Fruit fly (Drosophila melanogaster) whole organism, embryonic: Measurements from ENCODE around the gene MSAmiP.
A peak's percentile ranks its signal among the peaks of the same experiment; 100 is the strongest.

Experiments
- Abd-B ChIP-seq: fragments of 200-800 bp; sonication (Bioruptor generic); optimal IDR thresholded peaks from 2 replicates; lab custom pipeline; 2018; ENCODE audit warnings: missing biosample characterization, mild to moderate bottlenecking, missing genetic modification characterization, moderate library complexity
- B-H1 ChIP-seq: fragments of 200-800 bp; sonication (Bioruptor generic); IDR thresholded peaks from 3 replicates; pipeline ENCODE4 v1.3.6; 2022; ENCODE audit warnings: missing biosample characterization, missing genetic modification characterization
- B-H2 ChIP-seq: fragments of 200-800 bp; sonication (Bioruptor generic); optimal IDR thresholded peaks from 2 replicates; lab custom pipeline; 2018; ENCODE audit warnings: missing biosample characterization, mild to moderate bottlenecking, missing genetic modification characterization
- CG10209 ChIP-seq: fragments of 200-800 bp; sonication (Bioruptor generic); optimal IDR thresholded peaks from 3 replicates; lab custom pipeline; 2017; ENCODE audit warnings: missing biosample characterization, mild to moderate bottlenecking, missing genetic modification characterization, missing genetic modification reagents
- CG10431 ChIP-seq: fragments of 200-800 bp; sonication (Bioruptor generic); optimal IDR thresholded peaks from 3 replicates; lab custom pipeline; 2018; ENCODE audit warnings: missing biosample characterization, mild to moderate bottlenecking, missing genetic modification characterization
- CG12155 ChIP-seq: fragments of 200-800 bp; sonication (Bioruptor generic); optimal IDR thresholded peaks from 3 replicates; lab custom pipeline; 2016; ENCODE audit warnings: missing biosample characterization, missing genetic modification characterization
- CG12299 ChIP-seq: fragments of 200-800 bp; sonication (Bioruptor generic); optimal IDR thresholded peaks from 2 replicates; lab custom pipeline; 2018; ENCODE audit warnings: missing biosample characterization, mild to moderate bottlenecking, missing genetic modification characterization
- CG13287 ChIP-seq: fragments of 200-800 bp; sonication (Bioruptor generic); IDR thresholded peaks from 2 replicates; pipeline ENCODE4 v1.3.6; 2022; ENCODE audit warnings: missing biosample characterization, missing genetic modification characterization; ENCODE audit not compliant: partially characterized antibody
- CG14860 ChIP-seq: fragments of 200-800 bp; sonication (Bioruptor generic); IDR thresholded peaks from 3 replicates; pipeline ENCODE4 v1.3.6; 2022; ENCODE audit warnings: missing biosample characterization, missing genetic modification characterization; ENCODE audit not compliant: partially characterized antibody
- CG14965 ChIP-seq: fragments of 200-800 bp; sonication (Bioruptor generic); optimal IDR thresholded peaks from 2 replicates; lab custom pipeline; 2016; ENCODE audit warnings: missing biosample characterization, missing genetic modification characterization, borderline replicate concordance
- CG1602 ChIP-seq: fragments of 200-800 bp; sonication (Bioruptor generic); optimal IDR thresholded peaks from 3 replicates; lab custom pipeline; 2016; ENCODE audit warnings: missing biosample characterization, missing genetic modification characterization
- CG1647 ChIP-seq: fragments of 200-800 bp; sonication (Bioruptor generic); optimal IDR thresholded peaks from 3 replicates; lab custom pipeline; 2016; ENCODE audit warnings: missing biosample characterization, missing genetic modification characterization
- CG17802 ChIP-seq: fragments of 200-800 bp; sonication (Bioruptor generic); optimal IDR thresholded peaks from 2 replicates; lab custom pipeline; 2018; ENCODE audit warnings: missing biosample characterization, mild to moderate bottlenecking, missing genetic modification characterization, moderate library complexity
- CG2678 ChIP-seq: fragments of 200-800 bp; sonication (Bioruptor generic); optimal IDR thresholded peaks from 3 replicates; lab custom pipeline; 2019; ENCODE audit warnings: missing biosample characterization, mild to moderate bottlenecking, missing genetic modification characterization, moderate library complexity
- CG2889 ChIP-seq: fragments of 200-800 bp; sonication (Bioruptor generic); IDR thresholded peaks from 3 replicates; pipeline ENCODE4 v1.3.6; 2022; ENCODE audit warnings: missing biosample characterization, missing genetic modification characterization
- CG31224 ChIP-seq: fragments of 200-800 bp; sonication (Bioruptor generic); IDR thresholded peaks from 2 replicates; pipeline ENCODE4 v1.3.6; 2022; ENCODE audit warnings: missing biosample characterization, missing genetic modification characterization
- CG3281 ChIP-seq: fragments of 200-800 bp; sonication (Bioruptor generic); optimal IDR thresholded peaks from 3 replicates; lab custom pipeline; 2017; ENCODE audit warnings: missing biosample characterization, mild to moderate bottlenecking, missing genetic modification characterization
- CG3407 ChIP-seq: fragments of 200-800 bp; sonication (Bioruptor generic); optimal IDR thresholded peaks from 2 replicates; lab custom pipeline; 2018; ENCODE audit warnings: missing biosample characterization, mild to moderate bottlenecking, missing genetic modification characterization
- CG34224 ChIP-seq: fragments of 200-800 bp; sonication (Bioruptor generic); IDR thresholded peaks from 3 replicates; pipeline ENCODE4 v1.3.6; 2022; ENCODE audit warnings: missing biosample characterization, missing genetic modification characterization; ENCODE audit not compliant: partially characterized antibody
- CG3838 ChIP-seq: fragments of 200-800 bp; sonication (Bioruptor generic); optimal IDR thresholded peaks from 3 replicates; lab custom pipeline; 2016; ENCODE audit warnings: missing biosample characterization, missing genetic modification characterization
- CG6272 ChIP-seq: fragments of 200-800 bp; sonication (Bioruptor generic); IDR thresholded peaks from 2 replicates; pipeline ENCODE4 v1.3.6; 2022; ENCODE audit warnings: missing biosample characterization, missing genetic modification characterization
- CG8281 ChIP-seq: fragments of 200-800 bp; sonication (Bioruptor generic); optimal IDR thresholded peaks from 2 replicates; lab custom pipeline; 2018; ENCODE audit warnings: missing biosample characterization, mild to moderate bottlenecking, missing genetic modification characterization, moderate library complexity
- CG8290 ChIP-seq, 3 experiments: fragments of 200-800 bp; sonication (Bioruptor generic); optimal IDR thresholded peaks; 2 replicates each; lab custom pipeline; 2016 to 2019; ENCODE audit warnings: missing biosample characterization in 3 of 3, missing genetic modification characterization in 3 of 3, mild to moderate bottlenecking in 2 of 3, moderate library complexity in 1 of 3
- CG9609 ChIP-seq: fragments of 200-800 bp; sonication (Bioruptor generic); optimal IDR thresholded peaks from 3 replicates; lab custom pipeline; 2016; ENCODE audit warnings: missing biosample characterization, missing genetic modification characterization
- CG9932 ChIP-seq: fragments of 200-800 bp; sonication (Bioruptor generic); IDR thresholded peaks from 2 replicates; pipeline ENCODE4 v1.3.6; 2022; ENCODE audit warnings: missing biosample characterization, missing genetic modification characterization
- CrebB ChIP-seq: fragments of 200-800 bp; sonication (Bioruptor generic); optimal IDR thresholded peaks from 3 replicates; lab custom pipeline; 2018; ENCODE audit warnings: missing biosample characterization, mild to moderate bottlenecking, missing genetic modification characterization
- H15 ChIP-seq: fragments of 200-800 bp; sonication (Bioruptor generic); IDR thresholded peaks from 3 replicates; pipeline ENCODE4 v1.3.6; 2022; ENCODE audit warnings: missing biosample characterization, missing genetic modification characterization
- HLHmδ ChIP-seq: fragments of 200-800 bp; sonication (Bioruptor generic); optimal IDR thresholded peaks from 2 replicates; lab custom pipeline; 2018; ENCODE audit warnings: missing biosample characterization, mild to moderate bottlenecking, missing genetic modification characterization, moderate library complexity
- Neu2 ChIP-seq: fragments of 200-800 bp; sonication (Bioruptor generic); optimal IDR thresholded peaks from 3 replicates; lab custom pipeline; 2016; ENCODE audit warnings: missing biosample characterization, missing genetic modification characterization, borderline replicate concordance
- Sin3A ChIP-seq: fragments of >200 bp; optimal IDR thresholded peaks from 2 replicates; lab custom pipeline; 2018
- Stat92E ChIP-seq, 3 experiments: fragments of >200 bp in 2 of 3; fragments of 200-800 bp in 1 of 3; sonication (Bioruptor generic) in 1 of 3; optimal IDR thresholded peaks; 2 replicates each; lab custom pipeline; 2017 to 2019; ENCODE audit warnings: missing biosample characterization in 3 of 3, missing genetic modification characterization in 3 of 3, mild to moderate bottlenecking in 1 of 3, moderate library complexity in 1 of 3
- Xrp1 ChIP-seq: fragments of 200-800 bp; sonication (Bioruptor generic); IDR thresholded peaks from 2 replicates; pipeline ENCODE4 v1.3.6; 2022; ENCODE audit warnings: missing biosample characterization, missing genetic modification characterization
- esg ChIP-seq: fragments of 200-800 bp; sonication (Bioruptor generic); conservative IDR thresholded peaks from 2 replicates; pipeline ENCODE4 v1.3.6; 2022; ENCODE audit warnings: missing biosample characterization, missing genetic modification characterization
- fu2 ChIP-seq: fragments of 200-800 bp; sonication (Bioruptor generic); optimal IDR thresholded peaks from 2 replicates; lab custom pipeline; 2016; ENCODE audit warnings: missing biosample characterization, missing genetic modification characterization
- gsb ChIP-seq: fragments of 200-800 bp; sonication (Bioruptor generic); IDR thresholded peaks from 2 replicates; pipeline ENCODE4 v1.3.6; 2022; ENCODE audit warnings: missing biosample characterization, missing genetic modification characterization
- ham ChIP-seq: fragments of 200-800 bp; sonication (Bioruptor generic); IDR thresholded peaks from 2 replicates; pipeline ENCODE4 v1.3.6; 2022; ENCODE audit warnings: missing biosample characterization, missing genetic modification characterization
- insv ChIP-seq, 2 experiments: fragments of 200-800 bp; sonication (Bioruptor generic); optimal IDR thresholded peaks; 3 replicates each; lab custom pipeline; 2016 to 2018; ENCODE audit warnings: missing biosample characterization in 2 of 2, missing genetic modification characterization in 2 of 2
- mam ChIP-seq: fragments of 200-800 bp; sonication (Bioruptor generic); optimal IDR thresholded peaks from 3 replicates; lab custom pipeline; 2016; ENCODE audit warnings: missing biosample characterization, missing genetic modification characterization
- pb ChIP-seq: fragments of 200-800 bp; sonication (Bioruptor generic); optimal IDR thresholded peaks from 3 replicates; lab custom pipeline; 2016; ENCODE audit warnings: missing biosample characterization, missing genetic modification characterization
- pfk ChIP-seq: fragments of 200-800 bp; sonication (Bioruptor generic); optimal IDR thresholded peaks from 2 replicates; lab custom pipeline; 2018; ENCODE audit warnings: missing biosample characterization, mild to moderate bottlenecking, missing genetic modification characterization, moderate library complexity
- psq ChIP-seq: fragments of 200-800 bp; sonication (Bioruptor generic); optimal IDR thresholded peaks from 2 replicates; lab custom pipeline; 2017; ENCODE audit warnings: missing biosample characterization, missing genetic modification characterization
- run ChIP-seq: fragments of 200-800 bp; sonication (Bioruptor generic); optimal IDR thresholded peaks from 3 replicates; lab custom pipeline; 2018; ENCODE audit warnings: missing biosample characterization, mild to moderate bottlenecking, missing genetic modification characterization
- salm ChIP-seq: fragments of 200-800 bp; sonication (Bioruptor generic); optimal IDR thresholded peaks from 2 replicates; lab custom pipeline; 2018; ENCODE audit warnings: missing biosample characterization, mild to moderate bottlenecking, missing genetic modification characterization
- sd ChIP-seq: fragments of 200-800 bp; sonication (Bioruptor generic); optimal IDR thresholded peaks from 3 replicates; lab custom pipeline; 2018; ENCODE audit warnings: missing biosample characterization, mild to moderate bottlenecking, missing genetic modification characterization, moderate library complexity
- sima ChIP-seq: fragments of 200-800 bp; sonication (Bioruptor generic); optimal IDR thresholded peaks from 2 replicates; lab custom pipeline; 2016; ENCODE audit warnings: missing biosample characterization, missing genetic modification characterization
- slbo ChIP-seq: fragments of 200-800 bp; sonication (Bioruptor generic); IDR thresholded peaks from 2 replicates; pipeline ENCODE4 v1.3.6; 2022; ENCODE audit warnings: missing biosample characterization, missing genetic modification characterization
- tna ChIP-seq: fragments of 200-800 bp; sonication (Bioruptor generic); IDR thresholded peaks from 2 replicates; pipeline ENCODE4 v1.3.6; 2022; ENCODE audit warnings: missing biosample characterization, missing genetic modification characterization; ENCODE audit not compliant: partially characterized antibody
- zf30C ChIP-seq: fragments of 200-800 bp; sonication (Bioruptor generic); optimal IDR thresholded peaks from 3 replicates; lab custom pipeline; 2018; ENCODE audit warnings: missing biosample characterization, mild to moderate bottlenecking, missing genetic modification characterization

The MSAmiP gene

dm6 chr3R:16857029-16858027 lies 38.8 kb downstream of the MSAmiP start (continued):
- no peak for TF ChIP-seq CG8290 (GFP tag; optimal IDR thresholded peaks at IDR 0.05; lab: Kevin White, UChicago)
- no peak for TF ChIP-seq CG8290 (tag; optimal IDR thresholded peaks at IDR 0.05; lab: Kevin White, UChicago)
- TF ChIP-seq CG17802 (tag; lab: Kevin White, UChicago): no peak
- TF ChIP-seq CG2678 (tag; lab: Kevin White, UChicago): no peak
- no peak for TF ChIP-seq B-H1
- TF ChIP-seq Sin3A (lab: Kevin White, UChicago): no peak
- TF ChIP-seq Abd-B (GFP tag; lab: Kevin White, UChicago): no peak
- no peak for TF ChIP-seq CG3838 (GFP tag; lab: Kevin White, UChicago)
- TF ChIP-seq CG14965 (GFP tag; lab: Kevin White, UChicago): no peak
- TF ChIP-seq CG1602 (GFP tag; lab: Kevin White, UChicago): peak; percentile 30
- no peak for TF ChIP-seq CrebB (tag; lab: Kevin White, UChicago)
- no peak for TF ChIP-seq Stat92E (GFP tag; optimal IDR thresholded peaks at IDR 0.05; lab: Kevin White, UChicago)
- TF ChIP-seq CG31224 (GFP tag; lab: Robert Waterston, UW): no peak
- TF ChIP-seq mam (GFP tag; lab: Kevin White, UChicago): no peak
- no peak for TF ChIP-seq CG3281 (GFP tag; lab: Kevin White, UChicago)
- TF ChIP-seq CG2889 (GFP tag; lab: Robert Waterston, UW): no peak
- no peak for TF ChIP-seq tna (GFP tag; lab: Robert Waterston, UW)
- TF ChIP-seq CG1647 (GFP tag; lab: Kevin White, UChicago): no peak
- TF ChIP-seq CG12155 (GFP tag; lab: Kevin White, UChicago): no peak
- TF ChIP-seq CG13287: peak; percentile 8; the same call in 1 of the 2 replicates
- no peak for TF ChIP-seq Neu2
- TF ChIP-seq CG10209 (GFP tag; lab: Kevin White, UChicago): no peak
- TF ChIP-seq salm (tag; lab: Kevin White, UChicago): no peak
- no peak; the same call in 1 of the 2 replicates for TF ChIP-seq Xrp1
- no peak for TF ChIP-seq esg (GFP tag; lab: Robert Waterston, UW)
- no peak for TF ChIP-seq pb (GFP tag; lab: Kevin White, UChicago)
- TF ChIP-seq sd: peak; percentile 49
- TF ChIP-seq CG9932 (GFP tag; lab: Robert Waterston, UW): no peak
- TF ChIP-seq insv (GFP tag; optimal IDR thresholded peaks at IDR 0.05; lab: Kevin White, UChicago): peak; percentile 16 to 96
- no peak for TF ChIP-seq H15 (GFP tag; lab: Robert Waterston, UW)
- TF ChIP-seq ham (GFP tag; lab: Robert Waterston, UW): no peak
- TF ChIP-seq CG3407: no peak
- no peak for TF ChIP-seq CG14860 (GFP tag; lab: Robert Waterston, UW)
- no peak for TF ChIP-seq CG6272 (GFP tag; lab: Robert Waterston, UW)
- TF ChIP-seq gsb: no peak
- 0 out of 2 replicates have a peak, but pooled peaks have one; percentile 8 for TF ChIP-seq slbo (GFP tag; lab: Robert Waterston, UW)
- TF ChIP-seq CG8281 (tag; lab: Kevin White, UChicago): peak; percentile 50
- TF ChIP-seq CG10431 (GFP tag; lab: Kevin White, UChicago): no peak
- no peak for TF ChIP-seq HLHmδ
- no peak for TF ChIP-seq pfk
- TF ChIP-seq B-H2 (GFP tag; lab: Kevin White, UChicago): no peak
- no peak for TF ChIP-seq CG34224 (GFP tag; lab: Robert Waterston, UW)
- peak; percentile 97 for TF ChIP-seq psq (GFP tag; lab: Kevin White, UChicago)
- TF ChIP-seq CG12299 (tag; lab: Kevin White, UChicago): no peak
- no peak for TF ChIP-seq CG9609 (GFP tag; lab: Kevin White, UChicago)
- TF ChIP-seq sima: no peak
- TF ChIP-seq fu2 (GFP tag; lab: Kevin White, UChicago): no peak
- no peak for TF ChIP-seq run
- TF ChIP-seq zf30C (GFP tag; lab: Kevin White, UChicago): no peak
